Worm (Caenorhabditis elegans): Measurements from ENCODE around the gene C53A3.4.

Gene C53A3.4

DNA sequence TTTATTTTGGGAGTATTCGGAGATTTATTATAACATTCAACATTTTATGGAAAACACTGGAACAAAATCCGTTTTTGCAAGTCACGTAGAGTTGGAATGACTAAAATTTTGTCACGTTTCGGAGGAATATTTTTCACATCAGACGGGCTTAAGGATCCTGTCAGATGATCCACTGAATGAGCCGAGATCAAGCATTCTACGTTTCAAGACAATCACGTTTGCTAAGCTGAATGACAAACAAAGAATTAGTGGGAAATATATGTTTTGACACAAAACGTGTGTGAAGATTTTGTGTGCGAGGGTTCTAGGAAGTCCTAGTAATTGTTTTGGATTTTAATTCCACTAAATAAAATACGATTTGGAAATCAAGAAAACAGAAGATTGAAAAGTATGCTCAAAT, 19.2 kb downstream of the C53A3.4 start:
- TF ChIP-seq ceh-22 (tag; optimal IDR thresholded peaks at IDR 0.05) (no peak), ttx-3 (tag; optimal IDR thresholded peaks at IDR 0.05) (no peak), ceh-48 (tag; optimal IDR thresholded peaks at IDR 0.05) (no peak), ztf-16 (tag; optimal IDR thresholded peaks at IDR 0.05) (no peak), ama-1 (optimal IDR thresholded peaks at IDR 0.05) (no peak), C38D4.7 (GFP tag; optimal IDR thresholded peaks at IDR 0.05) (no peak), syd-9 (tag; optimal IDR thresholded peaks at IDR 0.05) (no peak), fax-1 (tag; optimal IDR thresholded peaks at IDR 0.05) (no peak), sox-2 (GFP tag; IDR thresholded peaks at IDR 0.05) (no peak), madf-2 (tag; optimal IDR thresholded peaks at IDR 0.05) (no peak), dve-1 (tag; optimal IDR thresholded peaks at IDR 0.05) (no peak), ceh-30 (tag; optimal IDR thresholded peaks at IDR 0.05) (no peak), F13H6.1 (tag; optimal IDR thresholded peaks at IDR 0.05) (no peak), ceh-45 (GFP tag; IDR thresholded peaks at IDR 0.05) (no peak), ceh-14 (tag; optimal IDR thresholded peaks at IDR 0.05) (no peak), pros-1 (tag; optimal IDR thresholded peaks at IDR 0.05) (no peak)

- TF ChIP-seq rnt-1 (tag; optimal IDR thresholded peaks at IDR 0.05) = no peak
- no peak for TF ChIP-seq hlh-30 (tag; optimal IDR thresholded peaks at IDR 0.05; ENCODE audit: insufficient read depth)
- no peak for TF ChIP-seq lin-11 (tag; optimal IDR thresholded peaks at IDR 0.05)
- no peak for TF ChIP-seq pqm-1 (tag; optimal IDR thresholded peaks at IDR 0.05)
- no peak for TF ChIP-seq elt-4 (tag; optimal IDR thresholded peaks at IDR 0.05)
- TF ChIP-seq unc-42 (tag; optimal IDR thresholded peaks at IDR 0.05) = no peak
- TF ChIP-seq madf-2 (tag; optimal IDR thresholded peaks at IDR 0.05) = no peak
- TF ChIP-seq elt-2 (tag; optimal IDR thresholded peaks at IDR 0.05) = no peak
- TF ChIP-seq che-1 (tag; optimal IDR thresholded peaks at IDR 0.05) = no peak
These were observed 22.6 kb downstream of the C53A3.4 start, which contains the start of gene K09H11.6 for ce11 chrV:5736068-5736467. Gene K09H11.6 (minus strand): TSS chrV:5736168.

- TF ChIP-seq ceh-18 (tag; optimal IDR thresholded peaks at IDR 0.05) = no peak
- no peak for TF ChIP-seq nhr-11 (tag; optimal IDR thresholded peaks at IDR 0.05)
- no peak for TF ChIP-seq ceh-34 (tag; optimal IDR thresholded peaks at IDR 0.05)
- TF ChIP-seq hlh-15 (tag; optimal IDR thresholded peaks at IDR 0.05) = no peak
- no peak for TF ChIP-seq pha-2 (tag; optimal IDR thresholded peaks at IDR 0.05)
- TF ChIP-seq ama-1 (optimal IDR thresholded peaks at IDR 0.05) = no peak
- no peak for TF ChIP-seq eyg-1 (tag; optimal IDR thresholded peaks at IDR 0.05)
These were observed 27.9 kb downstream of the C53A3.4 start, which contains the start of gene K09H11.15 for ce11 chrV:5730783-5731182. Gene K09H11.15 (minus strand): TSS chrV:5730883.

DNA sequence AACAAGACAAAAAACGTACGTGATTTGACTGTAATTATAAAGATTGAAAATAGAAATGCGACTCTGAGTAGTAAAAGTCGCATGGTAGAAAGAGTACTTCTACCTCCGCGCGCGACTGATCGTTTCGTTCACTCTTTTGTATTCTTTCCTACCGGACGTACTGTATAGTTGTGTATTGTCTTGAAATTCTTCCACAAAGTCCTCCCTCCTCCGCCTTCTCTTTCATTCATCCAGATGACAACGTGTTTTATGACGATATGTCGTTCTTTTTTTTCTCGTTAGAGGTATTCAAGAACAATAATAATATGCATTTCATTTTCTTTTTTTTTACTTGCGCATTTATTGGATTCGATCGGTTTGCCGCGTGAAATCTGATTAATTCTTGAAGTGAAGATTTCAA, 32.2 kb downstream of the C53A3.4 start, which contains the start of gene K09H11.4:
K09H11.4 (minus strand) TSS at position 101 of the 400 bp plus-strand sequence.
- TF ChIP-seq nfya-1 (tag; optimal IDR thresholded peaks at IDR 0.05) (no peak), unc-55 (GFP tag; optimal IDR thresholded peaks at IDR 0.05) (no peak)

- no peak for TF ChIP-seq sdc-2 (tag; optimal IDR thresholded peaks at IDR 0.05)
- TF ChIP-seq pros-1 (tag; optimal IDR thresholded peaks at IDR 0.05) = no peak
- no peak for TF ChIP-seq pha-2 (tag; optimal IDR thresholded peaks at IDR 0.05)
- TF ChIP-seq nhr-232 (tag; optimal IDR thresholded peaks at IDR 0.05) = no peak
- TF ChIP-seq eyg-1 (tag; optimal IDR thresholded peaks at IDR 0.05) = no peak
- no peak for TF ChIP-seq lin-11 (tag; optimal IDR thresholded peaks at IDR 0.05)
- TF ChIP-seq unc-3 (GFP tag; conservative IDR thresholded peaks at IDR 0.05) = no peak
- no peak for TF ChIP-seq unc-3 (tag; optimal IDR thresholded peaks at IDR 0.05)
- no peak for TF ChIP-seq unc-55 (GFP tag; optimal IDR thresholded peaks at IDR 0.05)
- TF ChIP-seq ceh-45 (GFP tag; IDR thresholded peaks at IDR 0.05) = no peak
- TF ChIP-seq npax-4 (tag; optimal IDR thresholded peaks at IDR 0.05) = no peak
- TF ChIP-seq tbx-2 (tag; optimal IDR thresholded peaks at IDR 0.05) = no peak
- no peak for TF ChIP-seq ceh-30 (tag; optimal IDR thresholded peaks at IDR 0.05)
- TF ChIP-seq dve-1 (tag; optimal IDR thresholded peaks at IDR 0.05) = no peak
- TF ChIP-seq ref-2 (tag; optimal IDR thresholded peaks at IDR 0.05) = no peak
- TF ChIP-seq rnt-1 (tag; optimal IDR thresholded peaks at IDR 0.05) = no peak
- no peak for TF ChIP-seq ets-4 (tag; optimal IDR thresholded peaks at IDR 0.05)
- no peak for TF ChIP-seq madf-2 (tag; optimal IDR thresholded peaks at IDR 0.05)
- no peak for TF ChIP-seq elt-4 (tag; optimal IDR thresholded peaks at IDR 0.05)
These were observed 34.3 kb downstream of the C53A3.4 start for ce11 chrV:5724395-5724794.

Measured in whole organism, late embryonic.